Fruit fly (Drosophila melanogaster) whole organism, embryonic: ENCODE data around the gene Mms19.
A peak's percentile ranks its signal among the peaks of the same experiment; 100 is the strongest.

ENCODE experiments used
- Asciz ChIP-seq: fragments of 200-800 bp; sonication (Bioruptor generic); optimal IDR thresholded peaks from 2 replicates; lab custom pipeline; 2017; ENCODE audit warnings: missing biosample characterization, mild to moderate bottlenecking, missing genetic modification characterization, missing genetic modification reagents
- CG1233 ChIP-seq: fragments of 200-800 bp; sonication (Bioruptor generic); optimal IDR thresholded peaks from 4 replicates; lab custom pipeline; 2018; ENCODE audit warnings: missing biosample characterization, mild to moderate bottlenecking, missing genetic modification characterization
- CG13287 ChIP-seq: fragments of 200-800 bp; sonication (Bioruptor generic); IDR thresholded peaks from 2 replicates; pipeline ENCODE4 v1.3.6; 2022; ENCODE audit warnings: missing biosample characterization, missing genetic modification characterization; ENCODE audit not compliant: partially characterized antibody
- CG14860 ChIP-seq: fragments of 200-800 bp; sonication (Bioruptor generic); IDR thresholded peaks from 3 replicates; pipeline ENCODE4 v1.3.6; 2022; ENCODE audit warnings: missing biosample characterization, missing genetic modification characterization; ENCODE audit not compliant: partially characterized antibody
- CG14965 ChIP-seq: fragments of 200-800 bp; sonication (Bioruptor generic); optimal IDR thresholded peaks from 2 replicates; lab custom pipeline; 2016; ENCODE audit warnings: missing biosample characterization, missing genetic modification characterization, borderline replicate concordance
- CG1529 ChIP-seq: fragments of 200-800 bp; sonication (Bioruptor generic); optimal IDR thresholded peaks from 3 replicates; lab custom pipeline; 2018; ENCODE audit warnings: missing biosample characterization, missing genetic modification characterization
- CG1602 ChIP-seq: fragments of 200-800 bp; sonication (Bioruptor generic); optimal IDR thresholded peaks from 3 replicates; lab custom pipeline; 2016; ENCODE audit warnings: missing biosample characterization, missing genetic modification characterization
- CG16813 ChIP-seq: fragments of 200-800 bp; sonication (Bioruptor generic); IDR thresholded peaks from 3 replicates; pipeline ENCODE4 v1.3.6; 2022; ENCODE audit warnings: missing biosample characterization, missing genetic modification characterization; ENCODE audit not compliant: partially characterized antibody
- CG16815 ChIP-seq: fragments of 200-800 bp; sonication (Bioruptor generic); optimal IDR thresholded peaks from 3 replicates; lab custom pipeline; 2017; ENCODE audit warnings: missing biosample characterization, mild to moderate bottlenecking, missing genetic modification characterization
- CG30403 ChIP-seq: fragments of 200-800 bp; sonication (Bioruptor generic); optimal IDR thresholded peaks from 3 replicates; lab custom pipeline; 2016; ENCODE audit warnings: missing biosample characterization, missing genetic modification characterization
- CG32772 ChIP-seq: fragments of 200-800 bp; sonication (Bioruptor generic); IDR thresholded peaks from 2 replicates; pipeline ENCODE4 v1.3.6; 2022; ENCODE audit warnings: missing biosample characterization, missing genetic modification characterization
- CG3281 ChIP-seq: fragments of 200-800 bp; sonication (Bioruptor generic); optimal IDR thresholded peaks from 3 replicates; lab custom pipeline; 2017; ENCODE audit warnings: missing biosample characterization, mild to moderate bottlenecking, missing genetic modification characterization
- CG3838 ChIP-seq: fragments of 200-800 bp; sonication (Bioruptor generic); optimal IDR thresholded peaks from 3 replicates; lab custom pipeline; 2016; ENCODE audit warnings: missing biosample characterization, missing genetic modification characterization
- CG4360 ChIP-seq: fragments of 200-800 bp; sonication (Bioruptor generic); IDR thresholded peaks from 2 replicates; pipeline ENCODE4 v1.3.6; 2022; ENCODE audit warnings: missing biosample characterization, missing genetic modification characterization
- CG43689 ChIP-seq: fragments of 200-800 bp; sonication (Bioruptor generic); IDR thresholded peaks from 2 replicates; pipeline ENCODE4 v1.3.6; 2022; ENCODE audit warnings: missing biosample characterization, missing genetic modification characterization
- CG5180 ChIP-seq: fragments of 200-800 bp; sonication (Bioruptor generic); optimal IDR thresholded peaks from 3 replicates; lab custom pipeline; 2017; ENCODE audit warnings: missing biosample characterization, missing genetic modification characterization, mild to moderate bottlenecking, moderate library complexity, missing genetic modification reagents
- CG7839 ChIP-seq: fragments of 200-800 bp; sonication (Bioruptor generic); optimal IDR thresholded peaks from 3 replicates; lab custom pipeline; 2018; ENCODE audit warnings: missing biosample characterization, mild to moderate bottlenecking, missing genetic modification characterization, moderate library complexity
- CG7963 ChIP-seq: fragments of 200-800 bp; sonication (Bioruptor generic); IDR thresholded peaks from 3 replicates; pipeline ENCODE4 v1.3.6; 2022; ENCODE audit warnings: missing biosample characterization, missing genetic modification characterization; ENCODE audit not compliant: partially characterized antibody
- CG8359 ChIP-seq: fragments of 200-800 bp; sonication (Bioruptor generic); optimal IDR thresholded peaks from 2 replicates; lab custom pipeline; 2017; ENCODE audit warnings: missing biosample characterization, mild to moderate bottlenecking, missing genetic modification characterization, borderline replicate concordance
- CG8478 ChIP-seq: fragments of >200 bp; optimal IDR thresholded peaks from 2 replicates; lab custom pipeline; 2018
- Hand ChIP-seq: fragments of 200-800 bp; sonication (Bioruptor generic); optimal IDR thresholded peaks from 2 replicates; lab custom pipeline; 2017; ENCODE audit warnings: mild to moderate bottlenecking, missing biosample characterization, missing genetic modification reagents, missing genetic modification characterization
- Lpt ChIP-seq: fragments of >200 bp; optimal IDR thresholded peaks from 2 replicates; lab custom pipeline; 2018; ENCODE audit warnings: missing biosample characterization, missing genetic modification characterization
- MBD-R2 ChIP-seq: fragments of 200-800 bp; sonication (Bioruptor generic); IDR thresholded peaks from 2 replicates; pipeline ENCODE4 v1.3.6; 2022; ENCODE audit warnings: missing biosample characterization, missing genetic modification characterization
- Oaz ChIP-seq: fragments of 200-800 bp; sonication (Bioruptor generic); IDR thresholded peaks from 2 replicates; pipeline ENCODE4 v1.3.6; 2022; ENCODE audit warnings: missing biosample characterization, missing genetic modification characterization
- Pdp1 ChIP-seq, 2 experiments: fragments of 200-800 bp; sonication (Bioruptor generic); optimal IDR thresholded peaks; 3 replicates each; lab custom pipeline; 2016; ENCODE audit warnings: missing biosample characterization in 2 of 2, missing genetic modification characterization in 2 of 2, mild to moderate bottlenecking in 1 of 2, moderate library complexity in 1 of 2
- Rx ChIP-seq: fragments of 200-800 bp; sonication (Bioruptor generic); IDR thresholded peaks from 2 replicates; pipeline ENCODE4 v1.3.6; 2022; ENCODE audit warnings: missing biosample characterization, missing genetic modification characterization
- Taf1 ChIP-seq: fragments of 200-800 bp; sonication (Bioruptor generic); IDR thresholded peaks from 2 replicates; pipeline ENCODE4 v1.3.6; 2022; ENCODE audit warnings: missing biosample characterization, missing genetic modification characterization
- Vsx1 ChIP-seq: fragments of 200-800 bp; sonication (Bioruptor generic); optimal IDR thresholded peaks from 2 replicates; lab custom pipeline; 2017; ENCODE audit warnings: missing biosample characterization, mild to moderate bottlenecking, missing genetic modification characterization, missing genetic modification reagents
- al ChIP-seq: fragments of 200-800 bp; sonication (Bioruptor generic); IDR thresholded peaks from 2 replicates; pipeline ENCODE4 v1.3.6; 2022; ENCODE audit warnings: missing biosample characterization, missing genetic modification characterization
- bbx ChIP-seq: fragments of 200-800 bp; sonication (Bioruptor generic); IDR thresholded peaks from 2 replicates; pipeline ENCODE4 v1.3.6; 2022; ENCODE audit warnings: missing biosample characterization, missing genetic modification characterization; ENCODE audit not compliant: partially characterized antibody
- bowl ChIP-seq: fragments of 200-800 bp; sonication (Bioruptor generic); IDR thresholded peaks from 2 replicates; pipeline ENCODE4 v1.3.6; 2022; ENCODE audit warnings: missing biosample characterization, missing genetic modification characterization
- crol ChIP-seq: fragments of 200-800 bp; sonication (Bioruptor generic); IDR thresholded peaks from 2 replicates; pipeline ENCODE4 v1.3.6; 2022; ENCODE audit warnings: missing biosample characterization, missing genetic modification characterization
- ems ChIP-seq: fragments of 200-800 bp; sonication (Bioruptor generic); optimal IDR thresholded peaks from 3 replicates; lab custom pipeline; 2016; ENCODE audit warnings: missing biosample characterization, missing genetic modification characterization
- en ChIP-seq: fragments of 200-800 bp; sonication (Bioruptor generic); optimal IDR thresholded peaks from 2 replicates; lab custom pipeline; 2016; ENCODE audit warnings: missing biosample characterization, missing genetic modification characterization
- fd3F ChIP-seq: fragments of 200-800 bp; sonication (Bioruptor generic); optimal IDR thresholded peaks from 2 replicates; lab custom pipeline; 2018; ENCODE audit warnings: missing biosample characterization, mild to moderate bottlenecking, missing genetic modification characterization, moderate library complexity
- gcm ChIP-seq: fragments of 200-800 bp; sonication (Bioruptor generic); optimal IDR thresholded peaks from 2 replicates; lab custom pipeline; 2019; ENCODE audit warnings: missing biosample characterization, mild to moderate bottlenecking, missing genetic modification characterization, moderate library complexity
- gfzf ChIP-seq: fragments of 200-800 bp; sonication (Bioruptor generic); optimal IDR thresholded peaks from 2 replicates; lab custom pipeline; 2016; ENCODE audit warnings: missing biosample characterization, mild to moderate bottlenecking, missing genetic modification characterization, moderate library complexity
- gro ChIP-seq: fragments of 200-800 bp; sonication (Bioruptor generic); optimal IDR thresholded peaks from 2 replicates; lab custom pipeline; 2016; ENCODE audit warnings: missing biosample characterization, missing genetic modification characterization
- inv ChIP-seq: fragments of 200-800 bp; sonication (Bioruptor generic); IDR thresholded peaks from 2 replicates; pipeline ENCODE4 v1.3.6; 2022; ENCODE audit warnings: missing biosample characterization, missing genetic modification characterization; ENCODE audit not compliant: partially characterized antibody
- jigr1 ChIP-seq: fragments of 200-800 bp; sonication (Bioruptor generic); IDR thresholded peaks from 3 replicates; pipeline ENCODE4 v1.3.6; 2022; ENCODE audit warnings: missing biosample characterization, missing genetic modification characterization
- luna ChIP-seq: fragments of 200-800 bp; sonication (Bioruptor generic); optimal IDR thresholded peaks from 2 replicates; lab custom pipeline; 2016; ENCODE audit warnings: missing biosample characterization, missing genetic modification characterization
- nerfin-1 ChIP-seq: fragments of 200-800 bp; sonication (Bioruptor generic); optimal IDR thresholded peaks from 3 replicates; lab custom pipeline; 2019; ENCODE audit warnings: missing biosample characterization, mild to moderate bottlenecking, missing genetic modification characterization, moderate library complexity
- otp ChIP-seq: fragments of 200-800 bp; sonication (Bioruptor generic); IDR thresholded peaks from 3 replicates; pipeline ENCODE4, ENCODE4 v1.3.6; 2022; ENCODE audit warnings: missing biosample characterization, missing genetic modification characterization
- salm ChIP-seq: fragments of 200-800 bp; sonication (Bioruptor generic); optimal IDR thresholded peaks from 2 replicates; lab custom pipeline; 2018; ENCODE audit warnings: missing biosample characterization, mild to moderate bottlenecking, missing genetic modification characterization
- tna ChIP-seq: fragments of 200-800 bp; sonication (Bioruptor generic); IDR thresholded peaks from 2 replicates; pipeline ENCODE4 v1.3.6; 2022; ENCODE audit warnings: missing biosample characterization, missing genetic modification characterization; ENCODE audit not compliant: partially characterized antibody
- twi ChIP-seq: fragments of 200-800 bp; optimal IDR thresholded peaks from 2 replicates; lab custom pipeline; 2019; ENCODE audit warnings: missing biosample characterization, mild to moderate bottlenecking, missing genetic modification characterization, moderate library complexity
- zen2 ChIP-seq: fragments of 200-800 bp; sonication (Bioruptor generic); IDR thresholded peaks from 3 replicates; pipeline ENCODE4 v1.3.6; 2022; ENCODE audit warnings: missing biosample characterization, missing genetic modification characterization; ENCODE audit not compliant: partially characterized antibody

Gene Mms19

DNA sequence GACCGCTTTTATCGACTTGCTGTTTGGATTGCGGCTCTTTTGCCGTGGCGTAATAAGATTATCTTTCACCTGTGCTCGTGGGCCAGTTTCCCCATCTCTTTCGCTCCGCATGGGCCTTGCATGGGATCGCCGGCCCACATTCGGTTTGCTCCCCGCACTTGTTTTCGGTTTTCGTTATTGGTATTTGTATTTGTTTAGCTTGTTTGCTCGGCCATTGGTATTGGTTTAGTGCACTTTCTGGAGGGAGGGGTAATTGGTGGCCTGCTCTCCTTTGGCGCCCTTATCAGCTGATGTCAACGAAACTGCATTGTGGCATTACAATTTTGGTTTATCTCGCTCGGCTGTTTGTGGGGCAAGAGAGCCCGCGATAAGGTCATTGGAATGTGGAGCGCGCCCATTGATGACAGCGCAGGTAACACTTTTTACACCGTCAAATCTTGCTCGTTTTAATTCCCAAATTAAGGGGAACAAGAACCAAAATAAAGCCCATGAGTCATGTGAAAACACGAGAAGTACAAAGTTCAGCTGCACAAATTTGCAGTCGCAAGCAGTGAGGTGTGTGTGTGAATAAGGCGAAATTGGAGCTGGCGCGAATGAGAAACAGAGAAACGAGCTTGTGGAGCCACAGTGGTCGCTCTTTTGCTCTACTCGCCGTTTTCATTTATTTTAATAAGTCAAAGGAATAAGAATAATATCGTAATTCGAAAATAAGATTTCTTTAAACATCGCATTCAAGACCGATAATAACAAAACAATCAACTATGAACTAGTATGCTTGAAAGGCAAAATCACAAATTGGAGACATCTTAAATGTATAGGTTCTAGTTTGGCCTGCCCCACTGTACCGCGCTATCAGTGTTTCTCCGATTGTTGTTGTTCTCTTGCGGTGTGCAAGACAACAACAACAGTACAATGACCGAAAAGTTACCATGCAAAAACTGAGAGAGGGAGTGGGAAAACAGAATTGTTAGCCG is 16.7 kb upstream of the Mms19 start (continued):
- TF ChIP-seq Hand (GFP tag; lab: Kevin White, UChicago) = peak; percentile 7
- no peak for TF ChIP-seq Oaz (GFP tag; lab: Robert Waterston, UW)
- TF ChIP-seq CG14860 (GFP tag; lab: Robert Waterston, UW) = no peak
- TF ChIP-seq CG13287 (GFP tag; lab: Robert Waterston, UW) = no peak
- TF ChIP-seq en (GFP tag; lab: Kevin White, UChicago) = peak; percentile 97
- TF ChIP-seq Vsx1 (GFP tag; lab: Kevin White, UChicago) = peak; percentile 99
- peak; percentile 97 for TF ChIP-seq nerfin-1
- no peak for TF ChIP-seq Taf1
- TF ChIP-seq Rx (GFP tag; lab: Robert Waterston, UW) = peak; percentile 93
- peak; percentile 95 for TF ChIP-seq salm (tag; lab: Kevin White, UChicago)
- TF ChIP-seq CG7963 (GFP tag; lab: Robert Waterston, UW) = no peak
- peak; percentile 48; the same call in 1 of the 2 replicates for TF ChIP-seq MBD-R2 (GFP tag; lab: Robert Waterston, UW)
- TF ChIP-seq CG1233 (GFP tag; lab: Kevin White, UChicago) = peak; percentile 99
- peak; percentile 99 for TF ChIP-seq CG1529 (GFP tag; lab: Kevin White, UChicago)
- TF ChIP-seq Pdp1 (GFP tag; optimal IDR thresholded peaks at IDR 0.05; lab: Kevin White, UChicago) = peak; percentile 92 to 97
- TF ChIP-seq CG8359 (GFP tag; lab: Kevin White, UChicago) = peak; percentile 96
- peak; percentile 78 for TF ChIP-seq CG7839 (tag; lab: Kevin White, UChicago)
- TF ChIP-seq gcm = peak; percentile 98
- no peak for TF ChIP-seq tna (GFP tag; lab: Robert Waterston, UW)
- TF ChIP-seq crol (GFP tag; lab: Robert Waterston, UW) = peak; percentile 88
- peak; percentile 88 for TF ChIP-seq twi (tag; lab: Kevin White, UChicago)
- TF ChIP-seq CG3838 (GFP tag; lab: Kevin White, UChicago) = peak; percentile 98
- no peak for TF ChIP-seq gro (GFP tag; lab: Kevin White, UChicago)
- TF ChIP-seq al (GFP tag; lab: Robert Waterston, UW) = no peak
- TF ChIP-seq fd3F = peak; percentile 58
- 0 out of 3 replicates have a peak, but pooled peaks have one; percentile 43 for TF ChIP-seq jigr1
- TF ChIP-seq zen2 = no peak
- TF ChIP-seq CG4360 = peak; percentile 93
- no peak for TF ChIP-seq CG8478 (lab: Kevin White, UChicago)
- TF ChIP-seq CG3281 = peak; percentile 64
- TF ChIP-seq Asciz (GFP tag; lab: Kevin White, UChicago) = peak; percentile 100
- no peak for TF ChIP-seq inv (GFP tag; lab: Robert Waterston, UW)
- peak; percentile 11 for TF ChIP-seq luna (GFP tag; lab: Kevin White, UChicago)
- peak; percentile 96 for TF ChIP-seq ems (GFP tag; lab: Kevin White, UChicago)
- peak; percentile 100 for TF ChIP-seq otp (GFP tag; lab: Robert Waterston, UW)
- TF ChIP-seq CG43689 = peak; percentile 82
- no peak for TF ChIP-seq bbx (GFP tag; lab: Robert Waterston, UW)
- TF ChIP-seq Lpt (GFP tag; lab: Kevin White, UChicago) = no peak
- TF ChIP-seq CG16815 = peak; percentile 92
- TF ChIP-seq CG30403 = peak; percentile 77
- peak; percentile 86 for TF ChIP-seq CG32772 (GFP tag; lab: Robert Waterston, UW)
- TF ChIP-seq CG1602 (GFP tag; lab: Kevin White, UChicago) = peak; percentile 98
- no peak for TF ChIP-seq CG16813 (GFP tag; lab: Robert Waterston, UW)
- TF ChIP-seq gfzf (GFP tag; lab: Kevin White, UChicago) = peak; percentile 45
- TF ChIP-seq bowl (GFP tag; lab: Robert Waterston, UW) = peak; percentile 88
- peak; percentile 94 for TF ChIP-seq CG5180
- TF ChIP-seq CG14965 (GFP tag; lab: Kevin White, UChicago) = peak; percentile 95
